Fruit fly (Drosophila melanogaster) whole organism, prepupa: ENCODE data around the gene Rsod.
A peak's percentile ranks its signal among the peaks of the same experiment; 100 is the strongest.

ENCODE experiments used
- Blimp-1 ChIP-seq: fragments of 200-800 bp; sonication (Bioruptor generic); optimal IDR thresholded peaks from 3 replicates; lab custom pipeline; 2017; ENCODE audit warnings: missing biosample characterization, missing genetic modification characterization, mild to moderate bottlenecking, moderate library complexity, missing genetic modification reagents
- CG10631 ChIP-seq: fragments of 200-800 bp; sonication (Bioruptor generic); optimal IDR thresholded peaks from 2 replicates; lab custom pipeline; 2016; ENCODE audit warnings: missing biosample characterization, missing genetic modification characterization
- CG11294 ChIP-seq: fragments of 200-800 bp; sonication (Bioruptor generic); IDR thresholded peaks from 2 replicates; pipeline ENCODE4 v1.3.6; 2022; ENCODE audit warnings: missing biosample characterization, missing genetic modification characterization
- CG11762 ChIP-seq: fragments of 200-800 bp; sonication (Bioruptor generic); optimal IDR thresholded peaks from 3 replicates; lab custom pipeline; 2016; ENCODE audit warnings: missing biosample characterization, missing genetic modification characterization; ENCODE audit not compliant: insufficient read depth
- CG11902 ChIP-seq: fragments of 200-800 bp; sonication (Bioruptor generic); optimal IDR thresholded peaks from 3 replicates; lab custom pipeline; 2016; ENCODE audit warnings: missing biosample characterization, missing genetic modification characterization
- CG15336 ChIP-seq: fragments of 200-800 bp; sonication (Bioruptor generic); IDR thresholded peaks from 2 replicates; pipeline ENCODE4 v1.3.6; 2022; ENCODE audit warnings: missing biosample characterization, missing genetic modification characterization
- CG1621 ChIP-seq: fragments of 200-800 bp; sonication (Bioruptor generic); optimal IDR thresholded peaks from 3 replicates; lab custom pipeline; 2018; ENCODE audit warnings: missing biosample characterization, mild to moderate bottlenecking, missing genetic modification characterization
- CG16779 ChIP-seq: fragments of 200-800 bp; sonication (Bioruptor generic); optimal IDR thresholded peaks from 3 replicates; lab custom pipeline; 2017; ENCODE audit warnings: missing biosample characterization, mild to moderate bottlenecking, missing genetic modification characterization
- CG3032 ChIP-seq: fragments of 200-800 bp; optimal IDR thresholded peaks from 2 replicates; lab custom pipeline; 2019; ENCODE audit warnings: missing biosample characterization, mild to moderate bottlenecking, missing genetic modification characterization, moderate library complexity
- CG31627 ChIP-seq: fragments of 200-800 bp; sonication (Bioruptor generic); optimal IDR thresholded peaks from 3 replicates; lab custom pipeline; 2016; ENCODE audit warnings: missing biosample characterization, missing genetic modification characterization
- CG32006 ChIP-seq: fragments of 200-800 bp; sonication (Bioruptor generic); optimal IDR thresholded peaks from 3 replicates; lab custom pipeline; 2017; ENCODE audit warnings: missing biosample characterization, mild to moderate bottlenecking, missing genetic modification characterization
- CG3919 ChIP-seq: fragments of 200-800 bp; sonication (Bioruptor generic); optimal IDR thresholded peaks from 3 replicates; lab custom pipeline; 2016; ENCODE audit warnings: missing biosample characterization, missing genetic modification characterization
- CG4318 ChIP-seq: fragments of 200-800 bp; sonication (Bioruptor generic); optimal IDR thresholded peaks from 3 replicates; lab custom pipeline; 2017; ENCODE audit warnings: missing biosample characterization, mild to moderate bottlenecking, missing genetic modification characterization
- CG6163 ChIP-seq: fragments of 200-800 bp; sonication (Bioruptor generic); IDR thresholded peaks from 3 replicates; pipeline ENCODE4 v1.3.6; 2022; ENCODE audit warnings: missing biosample characterization, missing genetic modification characterization
- CG6276 ChIP-seq: fragments of 200-800 bp; sonication (Bioruptor generic); optimal IDR thresholded peaks from 2 replicates; lab custom pipeline; 2017; ENCODE audit warnings: missing biosample characterization, mild to moderate bottlenecking, missing genetic modification characterization
- CG6854 ChIP-seq: fragments of 200-800 bp; sonication (Bioruptor generic); optimal IDR thresholded peaks from 2 replicates; lab custom pipeline; 2017; ENCODE audit warnings: missing biosample characterization, mild to moderate bottlenecking, missing genetic modification characterization
- CG7368 ChIP-seq: fragments of 200-800 bp; sonication (Bioruptor generic); optimal IDR thresholded peaks from 3 replicates; lab custom pipeline; 2016; ENCODE audit warnings: missing biosample characterization, missing genetic modification characterization
- CG8119 ChIP-seq: fragments of 200-800 bp; sonication (Bioruptor generic); IDR thresholded peaks from 3 replicates; pipeline ENCODE4 v1.3.6; 2022; ENCODE audit warnings: missing biosample characterization, missing genetic modification characterization
- CG8319 ChIP-seq: fragments of 200-800 bp; sonication (Bioruptor generic); optimal IDR thresholded peaks from 3 replicates; lab custom pipeline; 2016; ENCODE audit warnings: missing biosample characterization, missing genetic modification characterization
- CG8632 ChIP-seq: fragments of 200-800 bp; sonication (Bioruptor generic); optimal IDR thresholded peaks from 3 replicates; lab custom pipeline; 2016; ENCODE audit warnings: missing biosample characterization, missing genetic modification characterization
- CG9139 ChIP-seq: fragments of 200-800 bp; sonication (Bioruptor generic); optimal IDR thresholded peaks from 3 replicates; lab custom pipeline; 2017; ENCODE audit warnings: missing biosample characterization, mild to moderate bottlenecking, missing genetic modification characterization
- Eip78C ChIP-seq: fragments of 200-800 bp; sonication (Bioruptor generic); peaks from one replicate; lab custom pipeline; 2016; ENCODE audit warnings: missing biosample characterization, missing genetic modification characterization
- Eip93F ChIP-seq: fragments of 200-800 bp; sonication (Bioruptor generic); optimal IDR thresholded peaks from 2 replicates; lab custom pipeline; 2016; ENCODE audit warnings: missing biosample characterization, mild to moderate bottlenecking, missing genetic modification characterization
- Ets21C ChIP-seq: fragments of 200-800 bp; sonication (Bioruptor generic); optimal IDR thresholded peaks from 3 replicates; lab custom pipeline; 2016; ENCODE audit warnings: missing biosample characterization, missing genetic modification characterization
- Ets96B ChIP-seq: fragments of 200-800 bp; optimal IDR thresholded peaks from 2 replicates; lab custom pipeline; 2019; ENCODE audit warnings: missing biosample characterization, mild to moderate bottlenecking, missing genetic modification characterization, moderate library complexity
- Gug ChIP-seq: fragments of 200-800 bp; sonication (Bioruptor generic); IDR thresholded peaks from 2 replicates; pipeline ENCODE4 v1.3.6; 2022; ENCODE audit warnings: missing biosample characterization, missing genetic modification characterization
- Hr38 ChIP-seq: sonication (Bioruptor generic); optimal IDR thresholded peaks from 2 replicates; lab custom pipeline; 2016; ENCODE audit warnings: missing biosample characterization, missing genetic modification characterization
- Hr39 ChIP-seq: fragments of 200-800 bp; sonication (Bioruptor generic); optimal IDR thresholded peaks from 2 replicates; lab custom pipeline; 2016; ENCODE audit warnings: missing biosample characterization, missing genetic modification characterization
- Hr4 ChIP-seq: fragments of 200-800 bp; sonication (Bioruptor generic); optimal IDR thresholded peaks from 3 replicates; lab custom pipeline; 2016; ENCODE audit warnings: missing biosample characterization, missing genetic modification characterization
- Lpt ChIP-seq: fragments of 200-800 bp; sonication (Bioruptor generic); optimal IDR thresholded peaks from 3 replicates; lab custom pipeline; 2016; ENCODE audit warnings: missing biosample characterization, missing genetic modification characterization
- Met ChIP-seq: fragments of 200-800 bp; sonication (Bioruptor generic); optimal IDR thresholded peaks from 3 replicates; lab custom pipeline; 2016; ENCODE audit warnings: missing biosample characterization, missing genetic modification characterization
- OdsH ChIP-seq: fragments of 200-800 bp; sonication (Bioruptor generic); optimal IDR thresholded peaks from 3 replicates; lab custom pipeline; 2016; ENCODE audit warnings: missing biosample characterization, missing genetic modification characterization
- Smox ChIP-seq: fragments of 200-800 bp; sonication (Bioruptor generic); optimal IDR thresholded peaks from 3 replicates; lab custom pipeline; 2016; ENCODE audit warnings: missing biosample characterization, missing genetic modification characterization
- Sox102F ChIP-seq: fragments of 200-800 bp; sonication (Bioruptor generic); optimal IDR thresholded peaks from 2 replicates; lab custom pipeline; 2016; ENCODE audit warnings: missing biosample characterization, mild to moderate bottlenecking, missing genetic modification characterization
- Sox15 ChIP-seq: fragments of 200-800 bp; sonication (Bioruptor generic); optimal IDR thresholded peaks from 3 replicates; lab custom pipeline; 2016; ENCODE audit warnings: missing biosample characterization, missing genetic modification characterization
- achi ChIP-seq: fragments of 200-800 bp; sonication (Bioruptor generic); optimal IDR thresholded peaks from 3 replicates; lab custom pipeline; 2016; ENCODE audit warnings: missing biosample characterization, missing genetic modification characterization
- acj6 ChIP-seq: fragments of 200-800 bp; sonication (Bioruptor generic); optimal IDR thresholded peaks from 3 replicates; lab custom pipeline; 2016; ENCODE audit warnings: missing biosample characterization, missing genetic modification characterization
- cyc ChIP-seq: fragments of 200-800 bp; sonication (Bioruptor generic); optimal IDR thresholded peaks from 3 replicates; lab custom pipeline; 2016; ENCODE audit warnings: missing biosample characterization, missing genetic modification characterization
- dac ChIP-seq: fragments of 200-800 bp; sonication (Bioruptor generic); optimal IDR thresholded peaks from 2 replicates; lab custom pipeline; 2017; ENCODE audit warnings: missing biosample characterization, mild to moderate bottlenecking, missing genetic modification characterization
- dsx ChIP-seq: fragments of 200-800 bp; optimal IDR thresholded peaks from 3 replicates; lab custom pipeline; 2019; ENCODE audit warnings: missing biosample characterization, mild to moderate bottlenecking, missing genetic modification characterization, moderate library complexity; ENCODE audit not compliant: poor library complexity, severe bottlenecking
- esn ChIP-seq: fragments of 200-800 bp; sonication (Bioruptor generic); optimal IDR thresholded peaks from 2 replicates; lab custom pipeline; 2016; ENCODE audit warnings: missing biosample characterization, mild to moderate bottlenecking, missing genetic modification characterization, moderate library complexity
- fd59A ChIP-seq: fragments of 200-800 bp; sonication (Bioruptor generic); optimal IDR thresholded peaks from 2 replicates; lab custom pipeline; 2017; ENCODE audit warnings: missing biosample characterization, mild to moderate bottlenecking, missing genetic modification characterization, missing genetic modification reagents
- fd85E ChIP-seq: fragments of 200-800 bp; sonication (Bioruptor generic); optimal IDR thresholded peaks from 3 replicates; lab custom pipeline; 2016; ENCODE audit warnings: missing biosample characterization, missing genetic modification characterization
- fkh ChIP-seq: fragments of 200-800 bp; sonication (Bioruptor generic); optimal IDR thresholded peaks from 3 replicates; lab custom pipeline; 2017; ENCODE audit warnings: missing biosample characterization, mild to moderate bottlenecking, missing genetic modification characterization, moderate library complexity
- lz ChIP-seq: fragments of 200-800 bp; sonication (Bioruptor generic); optimal IDR thresholded peaks from 3 replicates; lab custom pipeline; 2016; ENCODE audit warnings: missing biosample characterization, missing genetic modification characterization
- net ChIP-seq: fragments of 200-800 bp; sonication (Bioruptor generic); optimal IDR thresholded peaks from 3 replicates; lab custom pipeline; 2016; ENCODE audit warnings: missing biosample characterization, missing genetic modification characterization
- pdm3 ChIP-seq: fragments of 200-800 bp; sonication (Bioruptor generic); optimal IDR thresholded peaks from 3 replicates; lab custom pipeline; 2016; ENCODE audit warnings: missing biosample characterization, missing genetic modification characterization
- salr ChIP-seq, 2 experiments: fragments of 200-800 bp; sonication (Bioruptor generic); optimal IDR thresholded peaks; 3 replicates each; lab custom pipeline; 2016 to 2018; ENCODE audit warnings: missing biosample characterization in 2 of 2, missing genetic modification characterization in 2 of 2, mild to moderate bottlenecking in 1 of 2
- spab ChIP-seq: fragments of 200-800 bp; sonication (Bioruptor generic); optimal IDR thresholded peaks from 2 replicates; lab custom pipeline; 2017; ENCODE audit warnings: missing biosample characterization, mild to moderate bottlenecking, missing genetic modification characterization, missing genetic modification reagents
- ss ChIP-seq, 2 experiments: fragments of 200-800 bp; sonication (Bioruptor generic); optimal IDR thresholded peaks; 2 replicates in 1 of 2; 3 replicates in 1 of 2; lab custom pipeline; 2017 to 2018; ENCODE audit warnings: mild to moderate bottlenecking in 2 of 2, missing biosample characterization in 2 of 2, missing genetic modification characterization in 2 of 2, moderate library complexity in 1 of 2
- svp ChIP-seq: fragments of 200-800 bp; sonication (Bioruptor generic); peaks from one replicate; lab custom pipeline; 2016; ENCODE audit warnings: missing biosample characterization, missing genetic modification characterization
- topi ChIP-seq: fragments of 200-800 bp; sonication (Bioruptor generic); optimal IDR thresholded peaks from 3 replicates; lab custom pipeline; 2016; ENCODE audit warnings: missing biosample characterization, missing genetic modification characterization
- vri ChIP-seq: fragments of 200-800 bp; sonication (Bioruptor generic); optimal IDR thresholded peaks from 3 replicates; lab custom pipeline; 2016; ENCODE audit warnings: missing biosample characterization, mild to moderate bottlenecking, missing genetic modification characterization

Gene Rsod

DNA sequence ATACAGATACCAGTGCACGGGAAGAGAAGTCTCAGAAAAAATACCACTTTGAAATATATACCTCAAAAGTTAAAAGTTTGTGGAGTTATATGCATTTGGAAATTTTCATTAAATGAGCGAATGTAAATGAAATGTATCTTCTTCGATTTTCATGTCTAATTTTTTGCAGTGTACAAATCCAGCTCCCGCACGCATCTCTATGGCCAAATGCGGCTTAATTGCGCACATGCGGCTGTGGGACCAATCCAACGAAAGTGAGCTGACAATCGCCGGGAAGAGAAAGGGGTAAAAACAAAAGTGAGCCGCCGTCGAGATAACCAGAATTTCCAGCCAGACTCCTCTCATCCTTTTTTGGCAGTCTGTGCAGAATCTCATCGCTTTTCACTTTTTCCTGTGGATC, 6.8 kb downstream of the Rsod start:
- TF ChIP-seq fkh (GFP tag; lab: Kevin White, UChicago) = no peak
- TF ChIP-seq Ets21C (GFP tag; lab: Kevin White, UChicago) = no peak
- TF ChIP-seq topi (GFP tag; lab: Kevin White, UChicago) = peak; percentile 24
- TF ChIP-seq CG8632 (GFP tag; lab: Kevin White, UChicago) = no peak
- no peak for TF ChIP-seq CG16779 (tag; lab: Kevin White, UChicago)
- TF ChIP-seq CG4318 (GFP tag; lab: Kevin White, UChicago) = peak; percentile 71
- no peak for TF ChIP-seq Sox102F (GFP tag; lab: Kevin White, UChicago)
- TF ChIP-seq svp (GFP tag; lab: Kevin White, UChicago) = peak; percentile 66
- TF ChIP-seq achi (GFP tag; lab: Kevin White, UChicago) = peak; percentile 64
- TF ChIP-seq CG3919 = peak; percentile 73
- TF ChIP-seq CG11294 = peak; percentile 42; the same call in 1 of the 2 replicates
- peak; percentile 13 for TF ChIP-seq esn (GFP tag; lab: Kevin White, UChicago)
- TF ChIP-seq CG10631 (GFP tag; lab: Kevin White, UChicago) = peak; percentile 43
- no peak for TF ChIP-seq CG9139
- peak; percentile 13 for TF ChIP-seq CG11762 (GFP tag; lab: Kevin White, UChicago)
- peak; percentile 80 for TF ChIP-seq dac (GFP tag; lab: Kevin White, UChicago)
- peak; percentile 4 for TF ChIP-seq Ets96B
- TF ChIP-seq OdsH (GFP tag; lab: Kevin White, UChicago) = peak; percentile 58
- TF ChIP-seq CG31627 = no peak
- peak; percentile 89 for TF ChIP-seq CG15336 (GFP tag; lab: Robert Waterston, UW)
- no peak for TF ChIP-seq fd59A
- peak; percentile 88 for TF ChIP-seq CG32006 (GFP tag; lab: Kevin White, UChicago)
- peak; percentile 89 for TF ChIP-seq Hr4 (GFP tag; lab: Kevin White, UChicago)
- TF ChIP-seq Hr38 (GFP tag; lab: Kevin White, UChicago) = no peak
- TF ChIP-seq Smox (GFP tag; lab: Kevin White, UChicago) = no peak
- peak; percentile 58 for TF ChIP-seq net
- peak; percentile 95 for TF ChIP-seq Blimp-1 (GFP tag; lab: Kevin White, UChicago)
- TF ChIP-seq spab (GFP tag; lab: Kevin White, UChicago) = no peak
- TF ChIP-seq lz (GFP tag; lab: Kevin White, UChicago) = peak; percentile 29
- TF ChIP-seq CG11902 (GFP tag; lab: Kevin White, UChicago) = no peak
- TF ChIP-seq CG6276 = peak; percentile 72
- peak; percentile 57 for TF ChIP-seq pdm3
- TF ChIP-seq CG1621 = no peak
- TF ChIP-seq salr (GFP tag; optimal IDR thresholded peaks at IDR 0.05; lab: Kevin White, UChicago) = peak in 1 of 2 experiments; percentile 64
- TF ChIP-seq ss (GFP tag; optimal IDR thresholded peaks at IDR 0.05; lab: Kevin White, UChicago) = no peak
- TF ChIP-seq Met (GFP tag; lab: Kevin White, UChicago) = peak; percentile 17
- peak; percentile 8 for TF ChIP-seq Hr39
- TF ChIP-seq Gug = peak; percentile 64
- TF ChIP-seq vri (GFP tag; lab: Kevin White, UChicago) = no peak
- TF ChIP-seq CG6854 (GFP tag; lab: Kevin White, UChicago) = peak; percentile 56
- TF ChIP-seq CG8119 (GFP tag; lab: Robert Waterston, UW) = peak; percentile 88
- TF ChIP-seq Eip93F = no peak
- TF ChIP-seq Eip78C = peak; percentile 86
- TF ChIP-seq dsx (GFP tag; lab: Kevin White, UChicago) = no peak
- peak; percentile 80 for TF ChIP-seq Lpt (GFP tag; lab: Kevin White, UChicago)
- TF ChIP-seq Sox15 = no peak
- peak; percentile 31 for TF ChIP-seq acj6 (GFP tag; lab: Kevin White, UChicago)
- TF ChIP-seq CG3032 (tag; lab: Kevin White, UChicago) = no peak
- TF ChIP-seq cyc (GFP tag; lab: Kevin White, UChicago) = no peak
- TF ChIP-seq CG8319 (GFP tag; lab: Kevin White, UChicago) = no peak
- no peak for TF ChIP-seq CG7368 (GFP tag; lab: Kevin White, UChicago)
- TF ChIP-seq fd85E (GFP tag; lab: Kevin White, UChicago) = no peak
- peak; percentile 83 for TF ChIP-seq CG6163 (GFP tag; lab: Robert Waterston, UW)
